Worm (Caenorhabditis elegans) whole organism, young adult: ENCODE data around the gene alg-1.

Experiments used
- B0035.1 ChIP-seq: sonication (generic microtip); optimal IDR thresholded peaks from 2 replicates; lab custom pipeline; 2016; ENCODE audit warnings: missing genetic modification characterization, mild to moderate bottlenecking, missing compliant biosample characterization, missing genotype, missing genetic modification reagents
- B0261.1 ChIP-seq: sonication (generic microtip); optimal IDR thresholded peaks from 2 replicates; lab custom pipeline; 2016; ENCODE audit warnings: mild to moderate bottlenecking, missing genetic modification characterization, moderate library complexity, missing compliant biosample characterization
- C06A6.2 ChIP-seq: fragments of 200-800 bp; sonication (Bioruptor generic); conservative IDR thresholded peaks from 2 replicates; pipeline ENCODE4 v1.3.6; 2022; ENCODE audit warnings: missing genetic modification characterization, missing compliant biosample characterization
- F10E7.11 ChIP-seq: sonication (generic microtip); optimal IDR thresholded peaks from 2 replicates; lab custom pipeline; 2017; ENCODE audit warnings: mild to moderate bottlenecking, missing genetic modification characterization, moderate library complexity, missing compliant biosample characterization
- F37B4.10 ChIP-seq: fragments of 200-800 bp; sonication (Bioruptor generic); IDR thresholded peaks from 2 replicates; pipeline ENCODE4 v1.3.6; 2022; ENCODE audit warnings: missing genetic modification characterization, missing compliant biosample characterization
- F57A8.1 ChIP-seq: fragments of 200-800 bp; sonication (Bioruptor generic); optimal IDR thresholded peaks from 2 replicates; lab custom pipeline; 2018; ENCODE audit warnings: mild to moderate bottlenecking, missing genetic modification characterization, moderate library complexity, missing compliant biosample characterization
- Y53F4B.3 ChIP-seq: fragments of 200-800 bp; sonication (Bioruptor generic); IDR thresholded peaks from 2 replicates; pipeline ENCODE4 v1.3.6; 2022; ENCODE audit warnings: missing genetic modification reagents, missing genetic modification characterization, missing compliant biosample characterization
- atf-7 ChIP-seq: sonication (generic microtip); optimal IDR thresholded peaks from 2 replicates; lab custom pipeline; 2017; ENCODE audit warnings: mild to moderate bottlenecking, missing genetic modification characterization, missing compliant biosample characterization
- attf-5 ChIP-seq: fragments of 200-800 bp; sonication (Bioruptor generic); optimal IDR thresholded peaks from 2 replicates; lab custom pipeline; 2018; ENCODE audit warnings: mild to moderate bottlenecking, missing genetic modification characterization, missing compliant biosample characterization
- attf-6 ChIP-seq: fragments of 200-800 bp; sonication (Bioruptor generic); IDR thresholded peaks from 2 replicates; pipeline ENCODE4 v1.3.6; 2022; ENCODE audit warnings: missing genetic modification reagents, missing genetic modification characterization, missing compliant biosample characterization
- bed-1 ChIP-seq: fragments of 200-800 bp; sonication (Bioruptor generic); IDR thresholded peaks from 2 replicates; pipeline ENCODE4 v1.3.6; 2022; ENCODE audit warnings: missing genetic modification reagents, missing genetic modification characterization, missing compliant biosample characterization
- cebp-1 ChIP-seq, 2 experiments: fragments of 200-800 bp in 1 of 2; sonication (Bioruptor generic) in 1 of 2; sonication (generic microtip) in 1 of 2; IDR thresholded peaks in 1 of 2; optimal IDR thresholded peaks in 1 of 2; 2 replicates each; pipeline versions ENCODE4 v1.3.6 to Lab custom; 2017 to 2022; ENCODE audit warnings: missing compliant biosample characterization in 2 of 2, missing genetic modification characterization in 2 of 2, mild to moderate bottlenecking in 1 of 2, missing genetic modification reagents in 1 of 2, moderate library complexity in 1 of 2
- ceh-27 ChIP-seq: fragments of 200-800 bp; sonication (Bioruptor generic); optimal IDR thresholded peaks from 2 replicates; lab custom pipeline; 2018; ENCODE audit warnings: mild to moderate bottlenecking, missing genetic modification characterization, moderate library complexity, missing compliant biosample characterization
- dpl-1 ChIP-seq: fragments of 150-350 bp; optimal IDR thresholded peaks from 2 replicates; lab custom pipeline; 2014; ENCODE audit warnings: missing biosample characterization, missing genetic modification reagents, missing genetic modification characterization
- efl-1 ChIP-seq: fragments of 150-350 bp; optimal IDR thresholded peaks from 2 replicates; lab custom pipeline; 2014; ENCODE audit warnings: missing biosample characterization, missing genetic modification reagents, missing genetic modification characterization
- ekl-4 ChIP-seq: fragments of 200-800 bp; sonication (Bioruptor generic); IDR thresholded peaks from 2 replicates; pipeline ENCODE4 v1.3.6; 2022; ENCODE audit warnings: missing genetic modification reagents, missing genetic modification characterization, missing compliant biosample characterization
- gei-17 ChIP-seq: fragments of 200-800 bp; sonication (Bioruptor generic); optimal IDR thresholded peaks from 2 replicates; lab custom pipeline; 2018; ENCODE audit warnings: mild to moderate bottlenecking, missing genetic modification characterization, missing compliant biosample characterization
- hlh-12 ChIP-seq: sonication (generic microtip); optimal IDR thresholded peaks from 2 replicates; lab custom pipeline; 2016; ENCODE audit warnings: missing genetic modification characterization, missing compliant biosample characterization
- hmg-1.2 ChIP-seq: fragments of 200-800 bp; sonication (Bioruptor generic); IDR thresholded peaks from 2 replicates; pipeline ENCODE4 v1.3.6; 2022; ENCODE audit warnings: missing genetic modification reagents, missing genetic modification characterization, missing compliant biosample characterization
- hrde-1 ChIP-seq: sonication (generic microtip); optimal IDR thresholded peaks from 2 replicates; lab custom pipeline; 2016; ENCODE audit warnings: missing genetic modification characterization, mild to moderate bottlenecking, missing compliant biosample characterization, moderate library complexity, missing genotype, missing genetic modification reagents, borderline replicate concordance
- hsf-1 ChIP-seq: fragments of 200-800 bp; sonication (Bioruptor generic); IDR thresholded peaks from 2 replicates; pipeline ENCODE4 v1.3.6; 2022; ENCODE audit warnings: missing genetic modification reagents, missing genetic modification characterization, missing compliant biosample characterization
- let-526 ChIP-seq: fragments of 200-800 bp; sonication (Bioruptor generic); IDR thresholded peaks from 2 replicates; pipeline ENCODE4 v1.3.6; 2022; ENCODE audit warnings: missing genetic modification reagents, missing genetic modification characterization, missing compliant biosample characterization
- lin-35 ChIP-seq, 3 experiments: fragments of 150-350 bp in 2 of 3; sonication (generic microtip) in 1 of 3; optimal IDR thresholded peaks; 2 replicates each; lab custom pipeline; 2014 to 2018; ENCODE audit warnings: missing biosample characterization in 3 of 3, missing genetic modification characterization in 3 of 3, missing genetic modification reagents in 3 of 3
- lin-40 ChIP-seq: sonication (generic microtip); optimal IDR thresholded peaks from 2 replicates; lab custom pipeline; 2016; ENCODE audit warnings: missing genetic modification characterization, mild to moderate bottlenecking, missing compliant biosample characterization, missing genotype, missing genetic modification reagents
- madf-10 ChIP-seq: sonication (generic microtip); optimal IDR thresholded peaks from 2 replicates; lab custom pipeline; 2016; ENCODE audit warnings: mild to moderate bottlenecking, missing genetic modification characterization, missing compliant biosample characterization
- madf-3 ChIP-seq: fragments of 200-800 bp; sonication (Bioruptor generic); IDR thresholded peaks from 2 replicates; pipeline ENCODE4 v1.3.6; 2022; ENCODE audit warnings: missing genetic modification reagents, missing genetic modification characterization, missing compliant biosample characterization
- madf-6 ChIP-seq: fragments of 200-800 bp; sonication (Bioruptor generic); IDR thresholded peaks from 2 replicates; pipeline ENCODE4 v1.3.6; 2022; ENCODE audit warnings: missing genetic modification reagents, missing genetic modification characterization, missing compliant biosample characterization
- madf-8 ChIP-seq: fragments of 200-800 bp; sonication (Bioruptor generic); conservative IDR thresholded peaks from 2 replicates; pipeline ENCODE4 v1.3.6; 2022; ENCODE audit warnings: missing genetic modification reagents, missing genetic modification characterization, missing compliant biosample characterization
- mes-4 ChIP-seq: sonication (generic microtip); optimal IDR thresholded peaks from 2 replicates; lab custom pipeline; 2016; ENCODE audit warnings: missing genotype, missing genetic modification characterization, missing compliant biosample characterization
- mxl-1 ChIP-seq: sonication (generic microtip); optimal IDR thresholded peaks from 2 replicates; lab custom pipeline; 2016; ENCODE audit warnings: missing genetic modification characterization, missing compliant biosample characterization
- nfya-1 ChIP-seq: sonication (generic microtip); optimal IDR thresholded peaks from 2 replicates; lab custom pipeline; 2017; ENCODE audit warnings: antibody characterized with exemption, missing compliant biosample characterization, missing genetic modification characterization, borderline replicate concordance; ENCODE audit not compliant: insufficient read depth
- nfyb-1 ChIP-seq: fragments of 200-800 bp; sonication (Bioruptor generic); IDR thresholded peaks from 2 replicates; pipeline ENCODE4 v1.3.6; 2022; ENCODE audit warnings: missing genetic modification reagents, missing genetic modification characterization, missing compliant biosample characterization
- nhr-179 ChIP-seq: sonication (generic microtip); optimal IDR thresholded peaks from 2 replicates; lab custom pipeline; 2016; ENCODE audit warnings: mild to moderate bottlenecking, missing genetic modification characterization, missing compliant biosample characterization
- nhr-27 ChIP-seq: fragments of 200-800 bp; sonication (Bioruptor generic); optimal IDR thresholded peaks from 2 replicates; lab custom pipeline; 2018; ENCODE audit warnings: mild to moderate bottlenecking, missing genetic modification characterization, moderate library complexity, missing compliant biosample characterization
- nhr-90 ChIP-seq: sonication (generic microtip); optimal IDR thresholded peaks from 2 replicates; lab custom pipeline; 2016; ENCODE audit warnings: missing genotype, mild to moderate bottlenecking, missing genetic modification characterization, missing compliant biosample characterization
- rcor-1 ChIP-seq: fragments of 200-800 bp; sonication (Bioruptor generic); IDR thresholded peaks from 2 replicates; pipeline ENCODE4 v1.3.6; 2022; ENCODE audit warnings: missing genetic modification reagents, missing genetic modification characterization, missing compliant biosample characterization
- repo-1 ChIP-seq: sonication (generic microtip); optimal IDR thresholded peaks from 2 replicates; lab custom pipeline; 2017; ENCODE audit warnings: mild to moderate bottlenecking, missing genetic modification characterization, missing compliant biosample characterization
- sea-2 ChIP-seq: fragments of 200-800 bp; sonication (Bioruptor generic); IDR thresholded peaks from 2 replicates; pipeline ENCODE4 v1.3.6; 2022; ENCODE audit warnings: missing genetic modification characterization, missing compliant biosample characterization
- snpc-3.4 ChIP-seq: sonication (generic microtip); optimal IDR thresholded peaks from 2 replicates; lab custom pipeline; 2017; ENCODE audit warnings: missing genetic modification characterization, mild to moderate bottlenecking, missing compliant biosample characterization, antibody characterized with exemption, moderate library complexity, missing genotype, missing genetic modification reagents
- somi-1 ChIP-seq: fragments of 200-800 bp; sonication (Bioruptor generic); optimal IDR thresholded peaks from 2 replicates; lab custom pipeline; 2018; ENCODE audit warnings: mild to moderate bottlenecking, missing genetic modification characterization, missing compliant biosample characterization
- unc-62 ChIP-seq: fragments of 150-350 bp; optimal IDR thresholded peaks from 2 replicates; lab custom pipeline; 2014; ENCODE audit warnings: missing biosample characterization, missing genetic modification reagents, missing genetic modification characterization
- xnd-1 ChIP-seq: sonication (generic microtip); optimal IDR thresholded peaks from 2 replicates; lab custom pipeline; 2016; ENCODE audit warnings: missing genotype, missing genetic modification reagents, missing genetic modification characterization, missing compliant biosample characterization
- ztf-28 ChIP-seq: fragments of 200-800 bp; sonication (Bioruptor generic); IDR thresholded peaks from 2 replicates; pipeline ENCODE4 v1.3.6; 2022; ENCODE audit warnings: missing genetic modification reagents, missing genetic modification characterization, missing compliant biosample characterization

Gene alg-1

DNA sequence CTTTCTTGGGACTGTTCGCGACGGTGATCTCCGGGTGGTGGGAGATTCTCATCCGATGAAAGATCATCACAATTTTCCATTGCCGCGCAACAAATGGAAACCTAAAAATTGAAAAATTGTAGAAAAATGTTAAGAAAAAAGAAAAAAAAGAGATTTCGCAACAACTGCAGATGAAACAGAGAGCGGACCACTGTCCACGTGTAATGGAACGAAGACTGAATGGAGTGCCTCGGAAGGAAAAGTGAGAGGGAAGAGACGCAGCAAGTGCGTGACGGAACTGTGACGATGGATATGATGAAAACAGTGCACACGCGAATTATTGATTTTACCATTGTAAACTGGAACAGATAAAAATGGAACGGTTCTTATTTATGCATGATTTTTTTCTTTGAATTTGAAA, 22.9 kb upstream of the alg-1 start, which contains the start of gene meg-2:
Gene meg-2 (minus strand): TSS at position 101 of the 400 bp plus-strand sequence.
- TF ChIP-seq attf-5 (GFP tag; lab: Kevin White, UChicago) (no peak), cebp-1 (GFP tag; IDR thresholded peaks at IDR 0.05; lab: Robert Waterston, UW) (no peak), cebp-1 (tag; optimal IDR thresholded peaks at IDR 0.05; lab: Kevin White, UChicago) (peak; percentile 77), ztf-28 (GFP tag; lab: Robert Waterston, UW) (no peak), madf-8 (GFP tag; lab: Robert Waterston, UW) (no peak), C06A6.2 (GFP tag; lab: Robert Waterston, UW) (no peak)

DNA sequence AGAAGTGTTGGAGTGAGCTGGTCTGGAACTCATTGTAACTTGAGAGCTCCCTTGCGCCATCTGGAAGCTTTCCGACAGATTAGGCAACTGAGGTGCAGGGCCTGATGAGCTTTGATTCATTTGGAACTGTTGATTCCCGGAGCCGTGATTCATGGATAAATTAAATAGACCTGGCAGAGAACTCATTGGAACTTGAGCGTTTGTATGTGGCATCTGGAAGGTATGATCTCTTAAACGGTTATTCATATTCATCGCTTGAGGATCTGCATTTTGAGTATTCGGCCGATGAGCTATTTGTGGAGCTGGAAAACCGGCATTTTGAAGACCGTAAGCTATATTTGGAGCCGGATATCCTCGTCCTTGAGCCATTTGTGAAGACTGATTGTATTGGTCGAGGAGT, 20.4 kb upstream of the alg-1 start:
- TF ChIP-seq bed-1 (no peak), B0261.1 (tag; lab: Kevin White, UChicago) (no peak), rcor-1 (GFP tag; lab: Robert Waterston, UW) (no peak), madf-3 (GFP tag; lab: Robert Waterston, UW) (no peak), repo-1 (tag; lab: Kevin White, UChicago) (no peak), F10E7.11 (tag; lab: Kevin White, UChicago) (no peak), Y53F4B.3 (GFP tag; lab: Robert Waterston, UW) (no peak), ceh-27 (GFP tag; lab: Kevin White, UChicago) (no peak), xnd-1 (tag; lab: Kevin White, UChicago) (no peak), attf-6 (no peak), madf-10 (tag; lab: Kevin White, UChicago) (no peak), B0035.1 (tag; lab: Kevin White, UChicago) (no peak), lin-40 (tag; lab: Kevin White, UChicago) (no peak), hmg-1.2 (GFP tag; lab: Robert Waterston, UW) (no peak), nfyb-1 (GFP tag; lab: Robert Waterston, UW) (no peak), hlh-12 (tag; lab: Kevin White, UChicago) (no peak), let-526 (no peak), hsf-1 (no peak), mes-4 (tag; lab: Kevin White, UChicago) (no peak), nhr-90 (tag; lab: Kevin White, UChicago) (no peak)

- TF ChIP-seq somi-1 (GFP tag; lab: Kevin White, UChicago) (no peak), mxl-1 (tag; lab: Kevin White, UChicago) (no peak), madf-8 (GFP tag; lab: Robert Waterston, UW) (peak; percentile 28; the same call in 1 of the 2 replicates), snpc-3.4 (no peak), madf-6 (peak; percentile 41), lin-35 (GFP tag; optimal IDR thresholded peaks at IDR 0.05; lab: Kevin White, UChicago) (no peak), nhr-27 (tag; lab: Kevin White, UChicago) (no peak), dpl-1 (GFP tag; lab: Kevin White, UChicago) (peak; percentile 6), efl-1 (GFP tag; lab: Kevin White, UChicago) (peak; percentile 67)
Observed at ce11 chrX:13929534-13929933, 19.4 kb upstream of the alg-1 start, which contains the start of gene meg-1. Gene meg-1, minus strand, starts transcription at chrX:13929634.

DNA sequence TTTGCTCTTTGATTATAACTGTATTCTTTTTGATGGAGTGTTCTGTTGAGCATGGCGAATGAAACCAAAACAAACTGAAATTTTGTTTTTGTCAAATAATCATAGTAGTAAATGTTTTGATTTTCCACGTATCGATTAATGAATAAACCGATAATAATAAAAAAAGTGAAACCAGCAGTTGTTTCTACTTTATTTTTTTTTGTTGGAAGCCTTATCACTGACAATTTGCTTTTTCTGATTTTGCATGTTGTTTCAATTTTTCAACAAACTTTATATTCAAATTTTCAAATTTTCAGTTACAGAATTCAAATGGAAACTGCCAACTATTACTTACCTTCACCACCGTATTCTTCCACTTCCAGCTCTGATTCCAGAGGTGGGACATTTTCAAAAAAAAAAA, 14.3 kb upstream of the alg-1 start, which contains the start of gene elt-3:
Gene elt-3 (plus strand): TSS at position 301 of the 400 bp plus-strand sequence.
- no peak for TF ChIP-seq gei-17 (GFP tag; lab: Kevin White, UChicago)
- no peak for TF ChIP-seq ceh-27 (GFP tag; lab: Kevin White, UChicago)
- TF ChIP-seq nfya-1 (tag; lab: Kevin White, UChicago) = no peak
- TF ChIP-seq madf-3 (GFP tag; lab: Robert Waterston, UW) = no peak
- no peak for TF ChIP-seq sea-2 (GFP tag; lab: Robert Waterston, UW)
- no peak for TF ChIP-seq madf-10 (tag; lab: Kevin White, UChicago)
- TF ChIP-seq attf-5 (GFP tag; lab: Kevin White, UChicago) = no peak
- TF ChIP-seq atf-7 (tag; lab: Kevin White, UChicago) = no peak
- TF ChIP-seq ekl-4 (GFP tag; lab: Robert Waterston, UW) = no peak
- no peak for TF ChIP-seq F37B4.10
- no peak for TF ChIP-seq hrde-1 (tag; lab: Kevin White, UChicago)
- TF ChIP-seq hsf-1 = no peak
- no peak for TF ChIP-seq unc-62
- TF ChIP-seq C06A6.2 (GFP tag; lab: Robert Waterston, UW) = no peak
- TF ChIP-seq nhr-179 (tag; lab: Kevin White, UChicago) = no peak
- no peak for TF ChIP-seq F57A8.1 (GFP tag; lab: Kevin White, UChicago)
